Worm (Caenorhabditis elegans) whole organism, L3 larva: ENCODE measurements around the gene eak-4.

ENCODE experiments used
- fkh-10 ChIP-seq: sonication (generic microtip); optimal IDR thresholded peaks from 2 replicates; lab custom pipeline; 2017; ENCODE audit warnings: missing biosample characterization, missing genetic modification reagents, missing genetic modification characterization
- fkh-2 ChIP-seq: fragments of 150-350 bp; optimal IDR thresholded peaks from 2 replicates; lab custom pipeline; 2014; ENCODE audit warnings: missing biosample characterization, missing genetic modification reagents, missing genetic modification characterization
- mdl-1 ChIP-seq: fragments of 150-350 bp; optimal IDR thresholded peaks from 2 replicates; lab custom pipeline; 2014; ENCODE audit warnings: missing biosample characterization, missing genetic modification characterization
- nhr-12 ChIP-seq: fragments of 150-350 bp; optimal IDR thresholded peaks from 2 replicates; lab custom pipeline; 2014; ENCODE audit warnings: missing biosample characterization, missing genetic modification characterization
- unc-39 ChIP-seq: sonication (generic microtip); optimal IDR thresholded peaks from 4 replicates; lab custom pipeline; 2017; ENCODE audit warnings: missing biosample characterization, missing genetic modification characterization

DNA sequence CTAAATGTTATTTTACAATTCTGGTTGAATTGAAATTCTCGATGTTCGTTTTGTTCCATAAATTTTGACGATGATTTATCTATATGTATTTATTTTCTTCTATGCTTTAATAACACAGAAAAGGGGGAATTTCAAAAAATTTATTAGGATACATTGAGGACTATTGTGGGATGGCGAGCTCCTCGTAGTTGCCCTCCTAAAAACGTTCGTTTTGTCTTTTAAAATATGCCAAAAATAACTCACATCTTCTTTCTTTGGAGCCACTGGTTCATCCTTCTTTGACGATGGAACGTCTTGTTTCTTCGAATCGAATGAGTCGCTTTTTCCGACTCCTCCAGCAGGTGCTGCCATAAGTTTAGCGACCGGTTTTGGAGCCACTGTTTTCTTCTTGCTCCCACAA lies 45.2 kb upstream of the eak-4 start:
- no peak for TF ChIP-seq mdl-1 (tag; lab: Kevin White, UChicago)
- TF ChIP-seq nhr-12: no peak
- no peak for TF ChIP-seq fkh-10 (GFP tag; lab: Kevin White, UChicago)
- no peak for TF ChIP-seq unc-39
- no peak for TF ChIP-seq fkh-2 (tag; lab: Kevin White, UChicago)
